Worm (Caenorhabditis elegans) whole organism, L3 larva: Measurements from ENCODE around the gene ubc-15.

Experiments used
- elt-1 ChIP-seq: fragments of 150-350 bp; optimal IDR thresholded peaks from 2 replicates; lab custom pipeline; 2014; ENCODE audit warnings: missing biosample characterization, missing genetic modification characterization
- fkh-10 ChIP-seq: sonication (generic microtip); optimal IDR thresholded peaks from 2 replicates; lab custom pipeline; 2017; ENCODE audit warnings: missing biosample characterization, missing genetic modification reagents, missing genetic modification characterization
- lin-39 ChIP-seq: fragments of 150-350 bp; optimal IDR thresholded peaks from 2 replicates; lab custom pipeline; 2018; ENCODE audit warnings: missing biosample characterization, missing genetic modification reagents, missing genetic modification characterization
- nhr-12 ChIP-seq: fragments of 150-350 bp; optimal IDR thresholded peaks from 2 replicates; lab custom pipeline; 2014; ENCODE audit warnings: missing biosample characterization, missing genetic modification characterization
- snpc-4 ChIP-seq: fragments of 150-350 bp; optimal IDR thresholded peaks from 2 replicates; lab custom pipeline; 2014; ENCODE audit warnings: missing biosample characterization, missing genetic modification characterization
- tbx-2 ChIP-seq: sonication (generic microtip); optimal IDR thresholded peaks from 2 replicates; lab custom pipeline; 2016; ENCODE audit warnings: mild to moderate bottlenecking, missing genetic modification characterization, missing compliant biosample characterization
- unc-39 ChIP-seq: sonication (generic microtip); optimal IDR thresholded peaks from 4 replicates; lab custom pipeline; 2017; ENCODE audit warnings: missing biosample characterization, missing genetic modification characterization
- unc-62 ChIP-seq: fragments of 150-350 bp; sonication (generic microtip); optimal IDR thresholded peaks from 4 replicates; lab custom pipeline; 2014; ENCODE audit warnings: missing biosample characterization, missing genetic modification reagents, missing genetic modification characterization

ce11 chrII:2861385-2862099 is 51.9 kb downstream of the ubc-15 start:
- TF ChIP-seq snpc-4 (no peak), fkh-10 (GFP tag; lab: Kevin White, UChicago) (no peak), nhr-12 (tag; lab: Kevin White, UChicago) (no peak), unc-39 (tag; lab: Kevin White, UChicago) (no peak), elt-1 (tag; lab: Kevin White, UChicago) (no peak), lin-39 (tag; lab: Kevin White, UChicago) (no peak), unc-62 (no peak), tbx-2 (tag; lab: Kevin White, UChicago) (no peak)
